Fruit fly (Drosophila melanogaster) whole organism, embryonic: ENCODE results near the gene CG43136.

ENCODE experiments used
- Aef1 ChIP-seq: fragments of 200-800 bp; sonication (Bioruptor generic); IDR thresholded peaks from 3 replicates; pipeline ENCODE4 v1.3.6; 2022; ENCODE audit warnings: missing biosample characterization, missing genetic modification characterization
- Antp ChIP-seq: fragments of 200-800 bp; sonication (Bioruptor generic); optimal IDR thresholded peaks from 3 replicates; lab custom pipeline; 2016; ENCODE audit warnings: missing biosample characterization, missing genetic modification characterization
- Atf3 ChIP-seq: fragments of 200-800 bp; sonication (Bioruptor generic); optimal IDR thresholded peaks from 3 replicates; lab custom pipeline; 2016; ENCODE audit warnings: missing biosample characterization, missing genetic modification characterization
- CG10267 ChIP-seq: fragments of 200-800 bp; sonication (Bioruptor generic); optimal IDR thresholded peaks from 2 replicates; lab custom pipeline; 2018; ENCODE audit warnings: missing biosample characterization, mild to moderate bottlenecking, missing genetic modification characterization, moderate library complexity
- CG10366 ChIP-seq: fragments of 200-800 bp; sonication (Bioruptor generic); IDR thresholded peaks from 2 replicates; pipeline ENCODE4 v1.3.6; 2022; ENCODE audit warnings: missing biosample characterization, missing genetic modification characterization
- CG10431 ChIP-seq: fragments of 200-800 bp; sonication (Bioruptor generic); optimal IDR thresholded peaks from 3 replicates; lab custom pipeline; 2018; ENCODE audit warnings: missing biosample characterization, mild to moderate bottlenecking, missing genetic modification characterization
- CG11456 ChIP-seq: fragments of 200-800 bp; sonication (Bioruptor generic); IDR thresholded peaks from 3 replicates; pipeline ENCODE4 v1.3.6; 2022; ENCODE audit warnings: missing biosample characterization, missing genetic modification characterization
- CG13123 ChIP-seq: fragments of 200-800 bp; sonication (Bioruptor generic); optimal IDR thresholded peaks from 2 replicates; lab custom pipeline; 2016; ENCODE audit warnings: missing biosample characterization, missing genetic modification characterization
- CG13894 ChIP-seq: fragments of 200-800 bp; sonication (Bioruptor generic); optimal IDR thresholded peaks from 3 replicates; lab custom pipeline; 2018; ENCODE audit warnings: missing biosample characterization, mild to moderate bottlenecking, missing genetic modification characterization, moderate library complexity
- CG14050 ChIP-seq: fragments of 200-800 bp; sonication (Bioruptor generic); IDR thresholded peaks from 3 replicates; pipeline ENCODE4 v1.3.6; 2022; ENCODE audit warnings: missing biosample characterization, missing genetic modification characterization
- CG1529 ChIP-seq: fragments of 200-800 bp; sonication (Bioruptor generic); optimal IDR thresholded peaks from 3 replicates; lab custom pipeline; 2018; ENCODE audit warnings: missing biosample characterization, missing genetic modification characterization
- CG15601 ChIP-seq: fragments of 200-800 bp; sonication (Bioruptor generic); optimal IDR thresholded peaks from 3 replicates; lab custom pipeline; 2019; ENCODE audit warnings: missing biosample characterization, mild to moderate bottlenecking, missing genetic modification characterization, moderate library complexity
- CG17568 ChIP-seq: fragments of 200-800 bp; sonication (Bioruptor generic); optimal IDR thresholded peaks from 2 replicates; lab custom pipeline; 2018; ENCODE audit warnings: missing biosample characterization, mild to moderate bottlenecking, missing genetic modification characterization, moderate library complexity
- CG17912 ChIP-seq: fragments of 200-800 bp; sonication (Bioruptor generic); optimal IDR thresholded peaks from 2 replicates; lab custom pipeline; 2018; ENCODE audit warnings: missing biosample characterization, mild to moderate bottlenecking, missing genetic modification characterization
- CG34224 ChIP-seq: fragments of 200-800 bp; sonication (Bioruptor generic); IDR thresholded peaks from 3 replicates; pipeline ENCODE4 v1.3.6; 2022; ENCODE audit warnings: missing biosample characterization, missing genetic modification characterization; ENCODE audit not compliant: partially characterized antibody
- CG4360 ChIP-seq: fragments of 200-800 bp; sonication (Bioruptor generic); IDR thresholded peaks from 2 replicates; pipeline ENCODE4 v1.3.6; 2022; ENCODE audit warnings: missing biosample characterization, missing genetic modification characterization
- CG4617 ChIP-seq: fragments of 200-800 bp; sonication (Bioruptor generic); optimal IDR thresholded peaks from 3 replicates; lab custom pipeline; 2016; ENCODE audit warnings: missing biosample characterization, missing genetic modification characterization, borderline replicate concordance
- CG8290 ChIP-seq, 3 experiments: fragments of 200-800 bp; sonication (Bioruptor generic); optimal IDR thresholded peaks; 2 replicates each; lab custom pipeline; 2016 to 2019; ENCODE audit warnings: missing biosample characterization in 3 of 3, missing genetic modification characterization in 3 of 3, mild to moderate bottlenecking in 2 of 3, moderate library complexity in 1 of 3
- CG8359 ChIP-seq: fragments of 200-800 bp; sonication (Bioruptor generic); optimal IDR thresholded peaks from 2 replicates; lab custom pipeline; 2017; ENCODE audit warnings: missing biosample characterization, mild to moderate bottlenecking, missing genetic modification characterization, borderline replicate concordance
- CG9876 ChIP-seq: fragments of 200-800 bp; sonication (Bioruptor generic); optimal IDR thresholded peaks from 2 replicates; lab custom pipeline; 2016; ENCODE audit warnings: missing biosample characterization, missing genetic modification characterization
- CG9932 ChIP-seq: fragments of 200-800 bp; sonication (Bioruptor generic); IDR thresholded peaks from 2 replicates; pipeline ENCODE4 v1.3.6; 2022; ENCODE audit warnings: missing biosample characterization, missing genetic modification characterization
- CTCF ChIP-seq: fragments of 200-800 bp; sonication (Bioruptor generic); optimal IDR thresholded peaks from 2 replicates; lab custom pipeline; 2017; ENCODE audit warnings: missing biosample characterization, mild to moderate bottlenecking, missing genetic modification characterization, moderate library complexity
- Camta ChIP-seq: fragments of 200-800 bp; sonication (Bioruptor generic); optimal IDR thresholded peaks from 2 replicates; lab custom pipeline; 2016; ENCODE audit warnings: missing biosample characterization, missing genetic modification characterization
- CrebB ChIP-seq: fragments of 200-800 bp; sonication (Bioruptor generic); optimal IDR thresholded peaks from 3 replicates; lab custom pipeline; 2018; ENCODE audit warnings: missing biosample characterization, mild to moderate bottlenecking, missing genetic modification characterization
- Dll ChIP-seq: fragments of 200-800 bp; sonication (Bioruptor generic); IDR thresholded peaks from 4 replicates; pipeline ENCODE4 v1.3.6; 2022; ENCODE audit warnings: missing biosample characterization, missing genetic modification characterization; ENCODE audit not compliant: partially characterized antibody
- E2f1 ChIP-seq: fragments of 200-800 bp; sonication (Bioruptor generic); IDR thresholded peaks from 2 replicates; pipeline ENCODE4 v1.3.6; 2022; ENCODE audit warnings: missing biosample characterization, missing genetic modification characterization
- E2f2 ChIP-seq: fragments of 200-800 bp; sonication (Bioruptor generic); IDR thresholded peaks from 2 replicates; pipeline ENCODE4 v1.3.6; 2022; ENCODE audit warnings: missing biosample characterization, missing genetic modification characterization
- Gug ChIP-seq: fragments of 200-800 bp; sonication (Bioruptor generic); IDR thresholded peaks from 4 replicates; pipeline ENCODE4 v1.3.6; 2022; ENCODE audit warnings: missing biosample characterization, missing genetic modification characterization
- HLH4C ChIP-seq: fragments of 200-800 bp; sonication (Bioruptor generic); IDR thresholded peaks from 3 replicates; pipeline ENCODE4 v1.3.6; 2022; ENCODE audit warnings: missing biosample characterization, missing genetic modification characterization; ENCODE audit not compliant: partially characterized antibody
- Hey ChIP-seq: fragments of 200-800 bp; sonication (Bioruptor generic); optimal IDR thresholded peaks from 3 replicates; lab custom pipeline; 2018; ENCODE audit warnings: missing biosample characterization, mild to moderate bottlenecking, missing genetic modification characterization
- HmgZ ChIP-seq: fragments of 200-800 bp; sonication (Bioruptor generic); optimal IDR thresholded peaks from 2 replicates; lab custom pipeline; 2018; ENCODE audit warnings: missing biosample characterization, mild to moderate bottlenecking, missing genetic modification characterization
- Hmr ChIP-seq: fragments of 200-800 bp; sonication (Bioruptor generic); optimal IDR thresholded peaks from 3 replicates; lab custom pipeline; 2017; ENCODE audit warnings: mild to moderate bottlenecking, missing biosample characterization, missing genetic modification reagents, missing genetic modification characterization
- Hr39 ChIP-seq: fragments of >200 bp; optimal IDR thresholded peaks from 2 replicates; lab custom pipeline; 2017
- Lhr ChIP-seq: fragments of 200-800 bp; sonication (Bioruptor generic); optimal IDR thresholded peaks from 3 replicates; lab custom pipeline; 2017; ENCODE audit warnings: mild to moderate bottlenecking, missing biosample characterization, missing genetic modification reagents, missing genetic modification characterization
- Mrtf ChIP-seq: fragments of 200-800 bp; sonication (Bioruptor generic); IDR thresholded peaks from 3 replicates; pipeline ENCODE4 v1.3.6; 2022; ENCODE audit warnings: missing biosample characterization, missing genetic modification characterization
- Optix ChIP-seq: fragments of 200-800 bp; sonication (Bioruptor generic); IDR thresholded peaks from 3 replicates; pipeline ENCODE4 v1.3.6; 2022; ENCODE audit warnings: missing biosample characterization, missing genetic modification characterization
- Vsx1 ChIP-seq: fragments of 200-800 bp; sonication (Bioruptor generic); optimal IDR thresholded peaks from 2 replicates; lab custom pipeline; 2017; ENCODE audit warnings: missing biosample characterization, mild to moderate bottlenecking, missing genetic modification characterization, missing genetic modification reagents
- Xrp1 ChIP-seq: fragments of 200-800 bp; sonication (Bioruptor generic); IDR thresholded peaks from 2 replicates; pipeline ENCODE4 v1.3.6; 2022; ENCODE audit warnings: missing biosample characterization, missing genetic modification characterization
- dmrt99B ChIP-seq: fragments of 200-800 bp; sonication (Bioruptor generic); optimal IDR thresholded peaks from 2 replicates; lab custom pipeline; 2018; ENCODE audit warnings: missing biosample characterization, mild to moderate bottlenecking, missing genetic modification characterization, moderate library complexity
- gcm2 ChIP-seq: fragments of 200-800 bp; sonication (Bioruptor generic); optimal IDR thresholded peaks from 2 replicates; lab custom pipeline; 2016; ENCODE audit warnings: missing biosample characterization, missing genetic modification characterization
- hth ChIP-seq: fragments of >200 bp; optimal IDR thresholded peaks from 2 replicates; lab custom pipeline; 2017; ENCODE audit warnings: inconsistent platforms
- luna ChIP-seq: fragments of 200-800 bp; sonication (Bioruptor generic); optimal IDR thresholded peaks from 2 replicates; lab custom pipeline; 2016; ENCODE audit warnings: missing biosample characterization, missing genetic modification characterization
- mirr ChIP-seq: fragments of 200-800 bp; sonication (Bioruptor generic); optimal IDR thresholded peaks from 3 replicates; lab custom pipeline; 2018; ENCODE audit warnings: missing biosample characterization, mild to moderate bottlenecking, missing genetic modification characterization
- otp ChIP-seq: fragments of 200-800 bp; sonication (Bioruptor generic); IDR thresholded peaks from 3 replicates; pipeline ENCODE4, ENCODE4 v1.3.6; 2022; ENCODE audit warnings: missing biosample characterization, missing genetic modification characterization
- rib ChIP-seq: fragments of 200-800 bp; sonication (Bioruptor generic); IDR thresholded peaks from 2 replicates; pipeline ENCODE4 v1.3.6; 2022; ENCODE audit warnings: missing biosample characterization, missing genetic modification characterization
- run ChIP-seq: fragments of 200-800 bp; sonication (Bioruptor generic); optimal IDR thresholded peaks from 3 replicates; lab custom pipeline; 2018; ENCODE audit warnings: missing biosample characterization, mild to moderate bottlenecking, missing genetic modification characterization
- shn ChIP-seq: fragments of 200-800 bp; sonication (Bioruptor generic); optimal IDR thresholded peaks from 3 replicates; lab custom pipeline; 2016; ENCODE audit warnings: missing biosample characterization, missing genetic modification characterization
- ssp ChIP-seq: fragments of 200-800 bp; sonication (Bioruptor generic); IDR thresholded peaks from 2 replicates; pipeline ENCODE4 v1.3.6; 2022; ENCODE audit warnings: missing biosample characterization, missing genetic modification characterization
- usp ChIP-seq: fragments of >200 bp; optimal IDR thresholded peaks from 2 replicates; lab custom pipeline; 2017; ENCODE audit warnings: missing biosample characterization, missing genetic modification characterization

CG43136 gene

dm6 chrX:5900146-5901093 lies 46.9 kb downstream of the CG43136 start, which contains the start of gene Act5C (continued):
- TF ChIP-seq mirr (GFP tag; lab: Kevin White, UChicago), result peak; percentile 77
- peak; percentile 95 for TF ChIP-seq dmrt99B
- TF ChIP-seq Aef1 (GFP tag; lab: Robert Waterston, UW), result peak; percentile 85
- peak; percentile 91 for TF ChIP-seq Mrtf (GFP tag; lab: Robert Waterston, UW)
- peak; percentile 92 for TF ChIP-seq E2f1 (GFP tag; lab: Robert Waterston, UW)
- TF ChIP-seq CG13894, result peak; percentile 79
- TF ChIP-seq Hmr, result peak; percentile 92
- peak; percentile 55 for TF ChIP-seq CG10431 (GFP tag; lab: Kevin White, UChicago)
- peak; percentile 90 for TF ChIP-seq CG11456 (GFP tag; lab: Robert Waterston, UW)
- TF ChIP-seq CG13123 (GFP tag; lab: Kevin White, UChicago), result peak; percentile 87
- peak; percentile 70 for TF ChIP-seq Lhr (GFP tag; lab: Kevin White, UChicago)
- peak; percentile 82 for TF ChIP-seq ssp
- TF ChIP-seq hth (lab: Kevin White, UChicago), result no peak
- TF ChIP-seq Atf3, result peak; percentile 85
- TF ChIP-seq CG34224, result no peak
- TF ChIP-seq CG17568 (GFP tag; lab: Kevin White, UChicago), result peak; percentile 87
- TF ChIP-seq luna (GFP tag; lab: Kevin White, UChicago), result peak; percentile 81
- TF ChIP-seq CG17912 (GFP tag; lab: Kevin White, UChicago), result no peak
- no peak for TF ChIP-seq Dll
- TF ChIP-seq HmgZ (tag; lab: Kevin White, UChicago), result peak; percentile 90
- peak; percentile 81 for TF ChIP-seq Vsx1 (GFP tag; lab: Kevin White, UChicago)
- peak; percentile 86 for TF ChIP-seq CG8359
- peak; percentile 96 for TF ChIP-seq Antp (GFP tag; lab: Kevin White, UChicago)
- TF ChIP-seq rib, result peak; percentile 93
- peak; percentile 96 for TF ChIP-seq Xrp1 (GFP tag; lab: Robert Waterston, UW)
- peak; percentile 94 for TF ChIP-seq Camta (GFP tag; lab: Kevin White, UChicago)
- peak; percentile 90 for TF ChIP-seq CG9876
- TF ChIP-seq shn, result peak; percentile 92
- TF ChIP-seq CrebB (tag; lab: Kevin White, UChicago), result peak; percentile 91
- TF ChIP-seq Optix (GFP tag; lab: Robert Waterston, UW), result peak; percentile 92
- TF ChIP-seq CG1529 (GFP tag; lab: Kevin White, UChicago), result peak; percentile 90
- TF ChIP-seq otp (GFP tag; lab: Robert Waterston, UW), result peak; percentile 91
- peak; percentile 83 for TF ChIP-seq CG4617
- peak; percentile 91 for TF ChIP-seq CG10267
- TF ChIP-seq HLH4C (GFP tag; lab: Robert Waterston, UW), result no peak
- TF ChIP-seq gcm2 (GFP tag; lab: Kevin White, UChicago), result peak; percentile 90
- peak; percentile 80 for TF ChIP-seq E2f2
- TF ChIP-seq usp (GFP tag; lab: Kevin White, UChicago), result no peak
- TF ChIP-seq Hey (tag; lab: Kevin White, UChicago), result peak; percentile 43
- peak; percentile 91 for TF ChIP-seq CG10366 (GFP tag; lab: Robert Waterston, UW)
- TF ChIP-seq CG15601 (tag; lab: Kevin White, UChicago), result peak; percentile 86
- TF ChIP-seq Hr39 (lab: Kevin White, UChicago), result no peak
- peak; percentile 90 for TF ChIP-seq CG14050 (GFP tag; lab: Robert Waterston, UW)
- peak; percentile 91 for TF ChIP-seq CG9932 (GFP tag; lab: Robert Waterston, UW)
- peak; percentile 72; the same call in 1 of the 2 replicates for TF ChIP-seq CG4360 (GFP tag; lab: Robert Waterston, UW)
- TF ChIP-seq Gug, result peak; percentile 89
- TF ChIP-seq CG8290 (GFP tag; optimal IDR thresholded peaks at IDR 0.05; lab: Kevin White, UChicago), result peak; percentile 90
- peak; percentile 11 to 99 for TF ChIP-seq CG8290 (tag; optimal IDR thresholded peaks at IDR 0.05; lab: Kevin White, UChicago)
- TF ChIP-seq run (tag; lab: Kevin White, UChicago), result peak; percentile 86
- peak; percentile 47 for TF ChIP-seq CTCF (GFP tag; lab: Kevin White, UChicago)
